Worm (Caenorhabditis elegans) whole organism, L2 larva: Measurements from ENCODE around the gene ZK892.3.
A peak's percentile ranks its signal among the peaks of the same experiment; 100 is the strongest.

Experiments
- C34F6.9 ChIP-seq: fragments of 150-350 bp; optimal IDR thresholded peaks from 2 replicates; lab custom pipeline; 2014; ENCODE audit warnings: missing biosample characterization, missing genetic modification characterization
- F13H6.1 ChIP-seq: sonication (generic microtip); optimal IDR thresholded peaks from 2 replicates; lab custom pipeline; 2016; ENCODE audit warnings: missing genetic modification characterization, missing compliant biosample characterization
- Y55F3AM.14 ChIP-seq: fragments of 200-800 bp; sonication (Bioruptor generic); optimal IDR thresholded peaks from 2 replicates; lab custom pipeline; 2018; ENCODE audit warnings: mild to moderate bottlenecking, missing genetic modification characterization, missing compliant biosample characterization
- ZK546.5 ChIP-seq: sonication (generic microtip); optimal IDR thresholded peaks from 2 replicates; lab custom pipeline; 2017; ENCODE audit warnings: missing biosample characterization, missing genetic modification characterization
- alr-1 ChIP-seq: fragments of 150-350 bp; optimal IDR thresholded peaks from 2 replicates; lab custom pipeline; 2014; ENCODE audit warnings: missing biosample characterization, missing genetic modification characterization
- aly-2 ChIP-seq: fragments of 150-350 bp; optimal IDR thresholded peaks from 2 replicates; lab custom pipeline; 2014; ENCODE audit warnings: missing biosample characterization, missing genetic modification characterization
- ceh-16 ChIP-seq: fragments of 150-350 bp; optimal IDR thresholded peaks from 2 replicates; lab custom pipeline; 2014; ENCODE audit warnings: missing biosample characterization, missing genetic modification characterization
- crh-2 ChIP-seq: sonication (generic microtip); optimal IDR thresholded peaks from 2 replicates; lab custom pipeline; 2017; ENCODE audit warnings: missing biosample characterization, missing genetic modification characterization
- dmd-4 ChIP-seq: sonication (generic microtip); optimal IDR thresholded peaks from 2 replicates; lab custom pipeline; 2017; ENCODE audit warnings: missing biosample characterization, missing genetic modification characterization
- egl-27 ChIP-seq: sonication (generic microtip); optimal IDR thresholded peaks from 3 replicates; lab custom pipeline; 2017; ENCODE audit warnings: missing biosample characterization, missing genetic modification reagents, missing genetic modification characterization
- elt-1 ChIP-seq: fragments of 150-350 bp; optimal IDR thresholded peaks from 2 replicates; lab custom pipeline; 2014; ENCODE audit warnings: missing biosample characterization, missing genetic modification characterization
- elt-3 ChIP-seq: sonication (generic microtip); optimal IDR thresholded peaks from 2 replicates; lab custom pipeline; 2017; ENCODE audit warnings: missing biosample characterization, missing genetic modification characterization
- fos-1 ChIP-seq: fragments of 150-350 bp; optimal IDR thresholded peaks from 2 replicates; lab custom pipeline; 2014; ENCODE audit warnings: missing biosample characterization, missing genetic modification characterization
- gmeb-1 ChIP-seq: fragments of 150-350 bp; optimal IDR thresholded peaks from 2 replicates; lab custom pipeline; 2014; ENCODE audit warnings: missing biosample characterization, missing genetic modification characterization
- lin-11 ChIP-seq: fragments of 150-350 bp; sonication (generic microtip); optimal IDR thresholded peaks from 2 replicates; lab custom pipeline; 2014; ENCODE audit warnings: missing biosample characterization, missing genetic modification characterization, inconsistent platforms, mixed read lengths
- lin-13 ChIP-seq: fragments of 150-350 bp; optimal IDR thresholded peaks from 2 replicates; lab custom pipeline; 2014; ENCODE audit warnings: missing biosample characterization, missing genetic modification reagents, missing genetic modification characterization
- lsy-2 ChIP-seq, 2 experiments: fragments of 150-350 bp in 1 of 2; sonication (generic microtip) in 1 of 2; optimal IDR thresholded peaks; 2 replicates each; lab custom pipeline; 2014 to 2017; ENCODE audit warnings: missing biosample characterization in 2 of 2, missing genetic modification characterization in 2 of 2
- mab-5 ChIP-seq: fragments of 150-350 bp; optimal IDR thresholded peaks from 2 replicates; lab custom pipeline; 2014; ENCODE audit warnings: missing biosample characterization, missing genetic modification characterization
- mdl-1 ChIP-seq, 2 experiments: fragments of 150-350 bp in 1 of 2; sonication (generic microtip) in 1 of 2; optimal IDR thresholded peaks; 2 replicates each; lab custom pipeline; 2017; ENCODE audit warnings: missing biosample characterization in 2 of 2, missing genetic modification characterization in 2 of 2
- nhr-10 ChIP-seq: sonication (generic microtip); optimal IDR thresholded peaks from 2 replicates; lab custom pipeline; 2017; ENCODE audit warnings: missing biosample characterization, missing genetic modification characterization
- nhr-11 ChIP-seq: fragments of 150-350 bp; optimal IDR thresholded peaks from 2 replicates; lab custom pipeline; 2014; ENCODE audit warnings: missing biosample characterization, missing genetic modification characterization
- nhr-129 ChIP-seq: fragments of 150-350 bp; optimal IDR thresholded peaks from 2 replicates; lab custom pipeline; 2014; ENCODE audit warnings: missing biosample characterization, missing genetic modification characterization
- nhr-237 ChIP-seq: fragments of 150-350 bp; optimal IDR thresholded peaks from 2 replicates; lab custom pipeline; 2014; ENCODE audit warnings: missing biosample characterization, missing genetic modification characterization
- nhr-25 ChIP-seq: fragments of 150-350 bp; sonication (generic microtip); optimal IDR thresholded peaks from 3 replicates; lab custom pipeline; 2014; ENCODE audit warnings: missing biosample characterization, missing genetic modification characterization
- nhr-77 ChIP-seq: fragments of 150-350 bp; optimal IDR thresholded peaks from 2 replicates; lab custom pipeline; 2014; ENCODE audit warnings: missing biosample characterization, missing genetic modification characterization
- peb-1 ChIP-seq: fragments of 150-350 bp; optimal IDR thresholded peaks from 2 replicates; lab custom pipeline; 2014; ENCODE audit warnings: missing biosample characterization, missing genetic modification characterization
- sem-4 ChIP-seq: fragments of 150-350 bp; optimal IDR thresholded peaks from 2 replicates; lab custom pipeline; 2014; ENCODE audit warnings: missing biosample characterization, missing genetic modification reagents, missing genetic modification characterization
- skn-1 ChIP-seq: sonication (generic microtip); optimal IDR thresholded peaks from 2 replicates; lab custom pipeline; 2017; ENCODE audit warnings: missing biosample characterization, missing genetic modification characterization
- sma-3 ChIP-seq: sonication (generic microtip); optimal IDR thresholded peaks from 2 replicates; lab custom pipeline; 2016; ENCODE audit warnings: missing genetic modification reagents, missing genetic modification characterization, missing compliant biosample characterization
- sma-9 ChIP-seq, 2 experiments: fragments of 150-350 bp in 1 of 2; sonication (generic microtip) in 1 of 2; optimal IDR thresholded peaks; 2 replicates each; lab custom pipeline; 2014 to 2016; ENCODE audit warnings: missing genetic modification characterization in 2 of 2, mild to moderate bottlenecking in 1 of 2, missing biosample characterization in 1 of 2, missing compliant biosample characterization in 1 of 2, missing genetic modification reagents in 1 of 2, moderate library complexity in 1 of 2
- snpc-4 ChIP-seq: fragments of 150-350 bp; optimal IDR thresholded peaks from 2 replicates; lab custom pipeline; 2014; ENCODE audit warnings: missing biosample characterization, missing genetic modification characterization
- unc-39 ChIP-seq: fragments of 150-350 bp; optimal IDR thresholded peaks from 2 replicates; lab custom pipeline; 2014; ENCODE audit warnings: missing biosample characterization, missing genetic modification characterization
- unc-55 ChIP-seq: fragments of 150-350 bp; sonication (generic microtip); optimal IDR thresholded peaks from 3 replicates; lab custom pipeline; 2014; ENCODE audit warnings: missing biosample characterization, missing genetic modification reagents, missing genetic modification characterization
- zag-1 ChIP-seq: fragments of 150-350 bp; optimal IDR thresholded peaks from 2 replicates; lab custom pipeline; 2014; ENCODE audit warnings: missing biosample characterization, missing genetic modification characterization
- ztf-11 ChIP-seq: sonication (generic microtip); optimal IDR thresholded peaks from 2 replicates; lab custom pipeline; 2017; ENCODE audit warnings: missing biosample characterization, missing genetic modification characterization
- ztf-4 ChIP-seq: fragments of 150-350 bp; optimal IDR thresholded peaks from 2 replicates; lab custom pipeline; 2014; ENCODE audit warnings: missing biosample characterization, missing genetic modification characterization

ZK892.3 gene

DNA sequence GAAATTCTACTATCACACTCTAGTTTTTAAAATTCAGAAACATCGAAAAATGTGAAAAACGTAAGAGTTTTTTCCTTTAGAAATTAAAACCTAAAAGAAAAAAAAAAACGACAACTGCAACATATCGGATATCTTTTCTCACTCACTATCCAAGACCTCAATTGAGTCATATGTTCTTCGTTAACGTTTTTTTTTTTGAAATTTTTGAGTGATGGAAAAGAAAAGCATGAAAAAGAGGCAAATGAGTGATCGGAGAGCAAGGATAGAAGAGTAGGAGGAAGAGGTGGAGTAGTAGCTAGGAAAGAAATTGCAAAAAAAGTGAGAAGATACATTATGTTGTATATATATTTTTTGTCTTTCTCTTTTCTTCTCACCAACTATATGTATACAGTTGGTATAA is 12.1 kb upstream of the ZK892.3 start:
- TF ChIP-seq C34F6.9, result peak; percentile 37
- no peak for TF ChIP-seq Y55F3AM.14 (GFP tag; lab: Kevin White, UChicago)
- TF ChIP-seq gmeb-1, result no peak
- TF ChIP-seq nhr-129 (tag; lab: Kevin White, UChicago), result no peak
- no peak for TF ChIP-seq unc-55 (GFP tag; lab: Kevin White, UChicago)
- TF ChIP-seq F13H6.1 (tag; lab: Kevin White, UChicago), result peak; percentile 25
- no peak for TF ChIP-seq snpc-4 (tag; lab: Kevin White, UChicago)
- TF ChIP-seq ceh-16, result no peak

DNA sequence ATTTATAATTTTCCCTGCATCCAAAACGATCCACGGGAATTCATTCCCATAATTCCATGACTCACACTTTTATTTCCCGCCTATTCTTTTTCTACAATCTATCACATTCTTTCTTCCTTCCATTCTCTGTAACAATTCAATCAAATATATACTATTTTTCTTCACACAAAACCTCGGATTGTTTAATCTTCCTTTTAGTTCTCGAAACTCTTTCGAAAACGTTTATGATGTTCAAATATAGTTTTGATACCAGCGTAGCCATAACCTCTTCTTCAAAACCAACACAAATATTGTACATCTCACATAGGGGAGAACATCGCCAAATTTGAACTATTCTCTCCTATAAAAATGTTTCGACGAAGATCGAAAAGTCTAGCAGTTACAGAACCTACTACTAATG is 10.8 kb upstream of the ZK892.3 start, which contains the start of gene lec-3:
TSS of gene lec-3 (plus strand) at position 301 of the 400 bp plus-strand sequence.
- TF ChIP-seq Y55F3AM.14 (GFP tag; lab: Kevin White, UChicago), result no peak
- TF ChIP-seq nhr-25 (tag; lab: Kevin White, UChicago), result no peak
- TF ChIP-seq elt-1 (tag; lab: Kevin White, UChicago), result no peak
- no peak for TF ChIP-seq mab-5 (tag; lab: Kevin White, UChicago)
- TF ChIP-seq mdl-1 (tag; optimal IDR thresholded peaks at IDR 0.05; lab: Kevin White, UChicago), result no peak
- no peak for TF ChIP-seq lsy-2 (tag; optimal IDR thresholded peaks at IDR 0.05; lab: Kevin White, UChicago)
- no peak for TF ChIP-seq nhr-237 (tag; lab: Kevin White, UChicago)
- TF ChIP-seq sma-3, result no peak
- TF ChIP-seq unc-39 (tag; lab: Kevin White, UChicago), result no peak
- TF ChIP-seq C34F6.9, result no peak
- no peak for TF ChIP-seq egl-27 (tag; lab: Kevin White, UChicago)
- no peak for TF ChIP-seq aly-2 (tag; lab: Kevin White, UChicago)
- TF ChIP-seq gmeb-1, result no peak
- no peak for TF ChIP-seq ztf-11 (tag; lab: Kevin White, UChicago)
- TF ChIP-seq crh-2, result no peak
- no peak for TF ChIP-seq nhr-77 (tag; lab: Kevin White, UChicago)
- TF ChIP-seq alr-1 (tag; lab: Kevin White, UChicago), result no peak

DNA sequence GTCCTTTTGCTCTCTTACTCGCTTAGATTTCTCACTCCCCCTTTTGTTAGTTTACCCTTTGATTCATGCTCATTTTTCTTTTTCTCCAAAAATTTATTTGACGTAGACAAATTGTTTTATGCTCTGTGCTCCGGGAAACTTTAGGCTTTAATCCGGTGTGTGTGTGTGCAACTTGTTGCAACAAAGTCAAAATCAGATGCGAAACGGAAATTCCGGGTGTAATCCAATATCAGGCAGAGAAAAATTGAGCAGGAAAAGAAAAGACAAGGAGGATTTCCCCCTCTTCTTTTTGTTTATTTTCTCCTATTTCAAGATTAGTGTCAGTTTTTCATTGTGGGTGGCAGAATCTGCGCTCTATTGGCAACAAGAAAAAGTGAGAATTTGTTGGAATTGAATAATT is 9.2 kb upstream of the ZK892.3 start:
- TF ChIP-seq sma-9 (GFP tag; optimal IDR thresholded peaks at IDR 0.05; lab: Kevin White, UChicago), result peak; percentile 22
- no peak for TF ChIP-seq sma-9 (tag; optimal IDR thresholded peaks at IDR 0.05; lab: Kevin White, UChicago)
- TF ChIP-seq peb-1 (tag; lab: Kevin White, UChicago), result no peak
- peak; percentile 38 for TF ChIP-seq F13H6.1 (tag; lab: Kevin White, UChicago)
- TF ChIP-seq fos-1, result no peak

DNA sequence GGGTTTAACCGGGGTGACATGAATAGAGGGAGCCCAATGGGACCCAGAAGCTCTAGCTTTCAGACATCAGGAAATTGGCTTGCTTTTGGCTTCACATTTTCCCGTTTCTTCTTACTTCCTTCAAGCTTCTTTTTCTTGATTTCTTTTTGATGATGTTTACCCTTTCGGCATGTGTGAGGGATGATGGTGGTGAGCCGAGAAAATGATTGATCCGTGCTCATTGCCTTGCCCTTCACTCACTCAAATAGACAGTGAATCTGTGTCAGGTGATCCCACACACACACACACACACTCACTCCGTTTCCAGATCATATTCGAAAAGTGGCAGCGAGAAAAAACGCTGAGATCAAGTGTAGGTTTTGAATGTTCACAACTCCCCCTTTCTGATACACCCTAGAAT is 7.0 kb upstream of the ZK892.3 start:
- TF ChIP-seq ztf-4 (tag; lab: Kevin White, UChicago), result no peak
- no peak for TF ChIP-seq alr-1 (tag; lab: Kevin White, UChicago)
- TF ChIP-seq lin-11 (tag; lab: Kevin White, UChicago), result no peak
- TF ChIP-seq nhr-11, result no peak
- TF ChIP-seq dmd-4 (tag; lab: Kevin White, UChicago), result no peak
- TF ChIP-seq elt-3 (tag; lab: Kevin White, UChicago), result no peak
- TF ChIP-seq ceh-16, result no peak
- no peak for TF ChIP-seq sem-4 (tag; lab: Kevin White, UChicago)
- TF ChIP-seq fos-1, result no peak
- TF ChIP-seq, all 48 proteins: peak for 0

DNA sequence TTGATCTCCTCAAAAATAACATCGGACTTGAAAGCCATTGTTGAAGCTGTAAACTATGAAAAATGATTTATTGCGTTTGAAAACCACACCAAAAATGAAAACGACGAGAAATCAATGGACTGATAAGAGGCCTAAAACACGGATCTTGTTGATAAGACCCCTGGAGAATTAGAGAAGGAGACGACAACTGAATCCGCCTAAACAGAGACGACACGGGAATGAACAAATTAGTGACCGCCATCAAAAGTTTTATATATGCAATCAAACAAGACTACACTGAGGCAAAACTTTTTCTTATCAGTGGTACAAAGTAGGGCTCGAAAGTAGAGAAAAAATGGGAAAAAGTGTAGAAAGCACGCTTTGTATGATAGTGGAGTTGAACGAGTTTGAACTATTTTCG is 581 bp upstream of the ZK892.3 start, which contains the start of gene nlt-1:
TSS of gene nlt-1 (minus strand) at position 78 of the 400 bp plus-strand sequence.
- TF ChIP-seq F13H6.1 (tag; lab: Kevin White, UChicago), result peak; percentile 58
- no peak for TF ChIP-seq peb-1 (tag; lab: Kevin White, UChicago)
- no peak for TF ChIP-seq skn-1 (tag; lab: Kevin White, UChicago)
- TF ChIP-seq aly-2 (tag; lab: Kevin White, UChicago), result no peak
- TF ChIP-seq ztf-11 (tag; lab: Kevin White, UChicago), result no peak
- peak; percentile 60 for TF ChIP-seq gmeb-1
- no peak for TF ChIP-seq lin-13 (GFP tag; lab: Kevin White, UChicago)
- TF ChIP-seq sma-9 (GFP tag; optimal IDR thresholded peaks at IDR 0.05; lab: Kevin White, UChicago), result peak; percentile 40
- TF ChIP-seq sma-9 (tag; optimal IDR thresholded peaks at IDR 0.05; lab: Kevin White, UChicago), result no peak
- no peak for TF ChIP-seq ZK546.5 (tag; lab: Kevin White, UChicago)
- TF ChIP-seq C34F6.9, result no peak
- peak; percentile 88 for TF ChIP-seq fos-1
- TF ChIP-seq egl-27 (tag; lab: Kevin White, UChicago), result peak; percentile 5
- TF ChIP-seq crh-2, result peak; percentile 46
- no peak for TF ChIP-seq nhr-11
- no peak for TF ChIP-seq sma-3
- TF ChIP-seq zag-1, result no peak
- no peak for TF ChIP-seq nhr-10 (tag; lab: Kevin White, UChicago)
- TF ChIP-seq, all 48 proteins: peak for 6
